Fruit fly (Drosophila melanogaster) whole organism, embryonic: Measurements from ENCODE around the gene Drp1.

Source experiments
- CG10959 ChIP-seq: fragments of 200-800 bp; sonication (Bioruptor generic); IDR thresholded peaks from 2 replicates; pipeline ENCODE4 v1.3.6; 2022; ENCODE audit warnings: missing biosample characterization, missing genetic modification characterization
- CG1529 ChIP-seq: fragments of 200-800 bp; sonication (Bioruptor generic); optimal IDR thresholded peaks from 3 replicates; lab custom pipeline; 2018; ENCODE audit warnings: missing biosample characterization, missing genetic modification characterization
- CG34224 ChIP-seq: fragments of 200-800 bp; sonication (Bioruptor generic); IDR thresholded peaks from 3 replicates; pipeline ENCODE4 v1.3.6; 2022; ENCODE audit warnings: missing biosample characterization, missing genetic modification characterization; ENCODE audit not compliant: partially characterized antibody
- knrl ChIP-seq: fragments of 200-800 bp; sonication (Bioruptor generic); IDR thresholded peaks from 3 replicates; pipeline ENCODE4 v1.3.6; 2022; ENCODE audit warnings: missing biosample characterization, missing genetic modification characterization; ENCODE audit not compliant: partially characterized antibody
- otp ChIP-seq: fragments of 200-800 bp; sonication (Bioruptor generic); IDR thresholded peaks from 3 replicates; pipeline ENCODE4, ENCODE4 v1.3.6; 2022; ENCODE audit warnings: missing biosample characterization, missing genetic modification characterization
- sc ChIP-seq, 3 experiments: fragments of >200 bp in 2 of 3; fragments of 200-800 bp in 1 of 3; sonication (Bioruptor generic) in 1 of 3; optimal IDR thresholded peaks; 2 replicates in 2 of 3; 3 replicates in 1 of 3; lab custom pipeline; 2017; ENCODE audit warnings: mild to moderate bottlenecking in 1 of 3, missing biosample characterization in 1 of 3, missing genetic modification characterization in 1 of 3, missing genetic modification reagents in 1 of 3
- zfh1 ChIP-seq: fragments of 200-800 bp; sonication (Bioruptor generic); IDR thresholded peaks from 3 replicates; pipeline ENCODE4 v1.3.6; 2022; ENCODE audit warnings: missing biosample characterization, missing genetic modification characterization

dm6 chr2L:2619887-2620286 is 34.7 kb upstream of the Drp1 start, which contains the start of gene CG43403:
- TF ChIP-seq knrl (GFP tag; lab: Robert Waterston, UW) (no peak), zfh1 (no peak), CG10959 (GFP tag; lab: Robert Waterston, UW) (no peak), CG34224 (GFP tag; lab: Robert Waterston, UW) (no peak), otp (GFP tag; lab: Robert Waterston, UW) (no peak), CG1529 (GFP tag; lab: Kevin White, UChicago) (no peak), sc (optimal IDR thresholded peaks at IDR 0.05; lab: Kevin White, UChicago) (no peak), sc (GFP tag; optimal IDR thresholded peaks at IDR 0.05; lab: Kevin White, UChicago) (no peak)
